Worm (Caenorhabditis elegans) whole organism, late embryonic: ENCODE results near the gene dpy-13.

Source experiments
- C08G9.2 ChIP-seq: sonication (generic microtip); optimal IDR thresholded peaks from 2 replicates; lab custom pipeline; 2016; ENCODE audit warnings: mild to moderate bottlenecking, missing genetic modification characterization, moderate library complexity, missing compliant biosample characterization
- C38D4.7 ChIP-seq: fragments of 200-800 bp; sonication (Bioruptor generic); optimal IDR thresholded peaks from 2 replicates; lab custom pipeline; 2018; ENCODE audit warnings: mild to moderate bottlenecking, missing genetic modification characterization, moderate library complexity, missing compliant biosample characterization
- F13H6.1 ChIP-seq: sonication (generic microtip); optimal IDR thresholded peaks from 2 replicates; lab custom pipeline; 2016; ENCODE audit warnings: missing genetic modification characterization, missing compliant biosample characterization
- K02D7.2 ChIP-seq: sonication (generic microtip); optimal IDR thresholded peaks from 2 replicates; lab custom pipeline; 2017; ENCODE audit warnings: mild to moderate bottlenecking, missing genetic modification characterization, missing compliant biosample characterization
- T23F11.4 ChIP-seq: fragments of 200-800 bp; sonication (Bioruptor generic); optimal IDR thresholded peaks from 2 replicates; lab custom pipeline; 2018; ENCODE audit warnings: mild to moderate bottlenecking, missing genetic modification characterization, missing compliant biosample characterization
- ceh-14 ChIP-seq: sonication (generic microtip); optimal IDR thresholded peaks from 2 replicates; lab custom pipeline; 2016; ENCODE audit warnings: missing genotype, missing genetic modification characterization, missing compliant biosample characterization
- ceh-18 ChIP-seq: sonication (generic microtip); optimal IDR thresholded peaks from 2 replicates; lab custom pipeline; 2016; ENCODE audit warnings: missing genetic modification characterization, missing compliant biosample characterization
- ceh-24 ChIP-seq: sonication (generic microtip); optimal IDR thresholded peaks from 2 replicates; lab custom pipeline; 2016; ENCODE audit warnings: mild to moderate bottlenecking, missing genetic modification characterization, missing compliant biosample characterization
- ceh-30 ChIP-seq: fragments of 150-350 bp; optimal IDR thresholded peaks from 2 replicates; lab custom pipeline; 2014; ENCODE audit warnings: missing biosample characterization, missing genetic modification characterization
- ceh-9 ChIP-seq: sonication (generic microtip); optimal IDR thresholded peaks from 2 replicates; lab custom pipeline; 2016; ENCODE audit warnings: mild to moderate bottlenecking, missing genetic modification characterization, inconsistent platforms, missing compliant biosample characterization
- che-1 ChIP-seq: sonication (generic microtip); optimal IDR thresholded peaks from 2 replicates; lab custom pipeline; 2016; ENCODE audit warnings: mild to moderate bottlenecking, missing genetic modification characterization, missing compliant biosample characterization
- dmd-4 ChIP-seq: sonication (generic microtip); optimal IDR thresholded peaks from 2 replicates; lab custom pipeline; 2016; ENCODE audit warnings: borderline replicate concordance, missing genetic modification characterization, missing compliant biosample characterization
- dve-1 ChIP-seq: sonication (generic microtip); optimal IDR thresholded peaks from 2 replicates; lab custom pipeline; 2017; ENCODE audit warnings: antibody characterized with exemption, mild to moderate bottlenecking, missing genetic modification characterization, missing compliant biosample characterization
- elt-2 ChIP-seq: sonication (generic microtip); optimal IDR thresholded peaks from 2 replicates; lab custom pipeline; 2016; ENCODE audit warnings: missing genetic modification reagents, missing genetic modification characterization, missing compliant biosample characterization
- elt-4 ChIP-seq: sonication (generic microtip); optimal IDR thresholded peaks from 2 replicates; lab custom pipeline; 2016; ENCODE audit warnings: missing genetic modification characterization, missing compliant biosample characterization
- ets-4 ChIP-seq: sonication (generic microtip); optimal IDR thresholded peaks from 2 replicates; lab custom pipeline; 2016; ENCODE audit warnings: missing genetic modification characterization, missing compliant biosample characterization
- eyg-1 ChIP-seq: sonication (generic microtip); optimal IDR thresholded peaks from 2 replicates; lab custom pipeline; 2016; ENCODE audit warnings: missing genotype, missing genetic modification characterization, missing compliant biosample characterization
- fax-1 ChIP-seq: sonication (generic microtip); optimal IDR thresholded peaks from 2 replicates; lab custom pipeline; 2016; ENCODE audit warnings: missing genotype, missing genetic modification characterization, missing compliant biosample characterization
- fkh-10 ChIP-seq: fragments of 150-350 bp; optimal IDR thresholded peaks from 2 replicates; lab custom pipeline; 2014; ENCODE audit warnings: missing biosample characterization, missing genetic modification reagents, missing genetic modification characterization
- hlh-15 ChIP-seq: sonication (generic microtip); optimal IDR thresholded peaks from 2 replicates; lab custom pipeline; 2016; ENCODE audit warnings: missing genetic modification characterization, missing compliant biosample characterization
- lim-6 ChIP-seq: sonication (generic microtip); optimal IDR thresholded peaks from 2 replicates; lab custom pipeline; 2016; ENCODE audit warnings: missing genetic modification characterization, missing compliant biosample characterization
- lin-11 ChIP-seq: fragments of 200-800 bp; sonication (Bioruptor generic); optimal IDR thresholded peaks from 2 replicates; lab custom pipeline; 2018; ENCODE audit warnings: mild to moderate bottlenecking, missing genetic modification characterization, missing compliant biosample characterization
- nfya-1 ChIP-seq: sonication (generic microtip); optimal IDR thresholded peaks from 2 replicates; lab custom pipeline; 2017; ENCODE audit warnings: missing genetic modification characterization, mild to moderate bottlenecking, missing compliant biosample characterization, antibody characterized with exemption, moderate library complexity
- npax-4 ChIP-seq: sonication (generic microtip); optimal IDR thresholded peaks from 2 replicates; lab custom pipeline; 2016; ENCODE audit warnings: missing genetic modification characterization, missing compliant biosample characterization
- pat-9 ChIP-seq: fragments of 200-800 bp; sonication (Bioruptor generic); optimal IDR thresholded peaks from 2 replicates; lab custom pipeline; 2018; ENCODE audit warnings: mild to moderate bottlenecking, missing genetic modification characterization, moderate library complexity, missing compliant biosample characterization
- pqm-1 ChIP-seq: sonication (generic microtip); optimal IDR thresholded peaks from 2 replicates; lab custom pipeline; 2016; ENCODE audit warnings: missing genetic modification characterization, missing compliant biosample characterization
- ref-2 ChIP-seq: sonication (generic microtip); optimal IDR thresholded peaks from 2 replicates; lab custom pipeline; 2016; ENCODE audit warnings: missing genetic modification characterization, missing compliant biosample characterization
- sdc-2 ChIP-seq: sonication (generic microtip); optimal IDR thresholded peaks from 2 replicates; lab custom pipeline; 2016; ENCODE audit warnings: missing genotype, missing genetic modification characterization, missing compliant biosample characterization
- sox-2 ChIP-seq: fragments of 200-800 bp; sonication (Bioruptor generic); IDR thresholded peaks from 2 replicates; pipeline ENCODE4 v1.3.6; 2022; ENCODE audit warnings: missing genetic modification reagents, missing genetic modification characterization, missing compliant biosample characterization
- tbx-2 ChIP-seq: sonication (generic microtip); optimal IDR thresholded peaks from 2 replicates; lab custom pipeline; 2016; ENCODE audit warnings: missing genetic modification characterization, missing compliant biosample characterization
- tbx-7 ChIP-seq: sonication (generic microtip); optimal IDR thresholded peaks from 2 replicates; lab custom pipeline; 2016; ENCODE audit warnings: missing genotype, missing genetic modification characterization, missing compliant biosample characterization
- unc-42 ChIP-seq: sonication (generic microtip); optimal IDR thresholded peaks from 2 replicates; lab custom pipeline; 2016; ENCODE audit warnings: missing genotype, missing genetic modification characterization, missing compliant biosample characterization
- unc-55 ChIP-seq: sonication (generic microtip); optimal IDR thresholded peaks from 2 replicates; lab custom pipeline; 2017; ENCODE audit warnings: missing biosample characterization, missing genetic modification reagents, missing genetic modification characterization
- unc-86 ChIP-seq: sonication (generic microtip); optimal IDR thresholded peaks from 2 replicates; lab custom pipeline; 2016; ENCODE audit warnings: missing genetic modification characterization, missing compliant biosample characterization
- zip-5 ChIP-seq: sonication (generic microtip); optimal IDR thresholded peaks from 2 replicates; lab custom pipeline; 2016; ENCODE audit warnings: missing genetic modification characterization, missing compliant biosample characterization
- ztf-16 ChIP-seq: sonication (generic microtip); optimal IDR thresholded peaks from 2 replicates; lab custom pipeline; 2017; ENCODE audit warnings: missing genetic modification characterization, missing compliant biosample characterization

The dpy-13 gene

ce11 chrIV:4210868-4211267 lies 24.5 kb upstream of the dpy-13 start:
- TF ChIP-seq unc-42 (peak; percentile 11), fkh-10 (GFP tag; lab: Kevin White, UChicago) (no peak)

- TF ChIP-seq elt-2 (tag; lab: Kevin White, UChicago) (peak; percentile 59), unc-55 (GFP tag; lab: Kevin White, UChicago) (no peak), fkh-10 (GFP tag; lab: Kevin White, UChicago) (no peak), unc-86 (no peak), ceh-9 (tag; lab: Kevin White, UChicago) (no peak)
These were observed 22.7 kb upstream of the dpy-13 start for ce11 chrIV:4212733-4213132.

DNA sequence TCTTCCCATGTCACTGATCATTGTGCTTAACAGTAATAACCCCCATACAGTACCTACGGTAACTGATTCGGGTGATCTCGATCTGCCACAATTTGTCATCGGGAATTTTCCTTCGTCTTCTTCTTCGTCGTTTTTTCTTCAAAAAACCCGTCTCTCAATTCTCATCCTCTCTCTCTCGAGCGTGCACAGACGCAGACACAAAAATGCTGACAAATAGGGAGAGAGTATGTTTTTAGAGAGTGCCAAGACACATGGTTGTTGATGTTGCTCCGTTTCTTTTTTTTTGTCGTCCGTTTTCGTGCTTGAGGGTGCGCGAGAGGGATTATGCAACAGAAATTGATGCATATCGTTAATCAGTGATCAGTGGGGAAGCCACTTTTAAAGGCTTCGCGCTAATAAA lies 20.1 kb upstream of the dpy-13 start:
- TF ChIP-seq K02D7.2 (tag; lab: Kevin White, UChicago) = no peak
- no peak for TF ChIP-seq ref-2
- TF ChIP-seq zip-5 (tag; lab: Kevin White, UChicago) = no peak
- no peak for TF ChIP-seq unc-86
- no peak for TF ChIP-seq ceh-30
- TF ChIP-seq nfya-1 (tag; lab: Kevin White, UChicago) = peak; percentile 59
- peak; percentile 63 for TF ChIP-seq dve-1 (tag; lab: Kevin White, UChicago)
- TF ChIP-seq eyg-1 (tag; lab: Kevin White, UChicago) = no peak
- TF ChIP-seq sdc-2 (tag; lab: Kevin White, UChicago) = no peak
- TF ChIP-seq F13H6.1 (tag; lab: Kevin White, UChicago) = no peak
- peak; percentile 22 for TF ChIP-seq ceh-18 (tag; lab: Kevin White, UChicago)
- no peak for TF ChIP-seq fax-1
- TF ChIP-seq unc-42 = peak; percentile 35
- no peak for TF ChIP-seq ceh-24 (tag; lab: Kevin White, UChicago)
- TF ChIP-seq npax-4 = no peak
- no peak for TF ChIP-seq C08G9.2 (tag; lab: Kevin White, UChicago)
- TF ChIP-seq dmd-4 (tag; lab: Kevin White, UChicago) = no peak
- TF ChIP-seq sox-2 (GFP tag; lab: Robert Waterston, UW) = no peak
- peak; percentile 35 for TF ChIP-seq tbx-2 (tag; lab: Kevin White, UChicago)

DNA sequence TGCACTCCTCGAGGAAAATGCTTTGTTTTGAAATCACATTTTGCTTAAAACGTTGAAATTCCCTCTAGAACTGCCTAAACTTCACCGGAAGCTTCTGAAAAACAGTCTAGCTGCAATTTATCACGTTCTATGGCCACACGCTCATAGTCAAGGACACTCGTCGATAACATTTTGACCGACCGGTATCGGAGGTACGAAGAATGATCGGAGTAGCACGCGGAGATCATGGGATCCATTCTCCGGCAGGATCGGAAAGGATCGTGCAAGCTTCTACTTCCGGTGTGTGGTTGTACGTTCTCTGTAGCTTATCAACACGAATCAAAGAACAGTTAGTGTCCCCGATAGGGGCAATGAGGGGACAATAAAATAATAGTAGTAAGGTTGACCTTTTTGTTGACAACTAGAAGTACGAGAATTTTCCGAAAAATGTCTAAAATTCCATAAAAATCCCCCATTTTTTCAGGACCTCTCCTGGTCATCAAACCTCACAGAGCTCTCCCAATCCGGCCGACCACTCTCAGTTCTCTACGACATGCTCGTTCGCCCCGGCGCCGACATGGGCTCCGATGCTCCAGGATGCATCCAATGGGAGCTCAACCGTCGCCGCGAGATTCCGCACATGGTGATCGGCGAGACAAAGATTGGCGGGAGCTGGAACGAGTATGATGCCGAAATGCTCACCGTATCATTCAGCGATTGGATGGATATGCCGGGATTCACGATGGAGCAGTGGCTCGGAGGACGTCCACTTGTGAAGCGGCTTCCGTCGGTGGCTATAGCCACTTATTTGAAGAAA lies 19.1 kb upstream of the dpy-13 start:
- TF ChIP-seq C38D4.7 (GFP tag; lab: Kevin White, UChicago) (no peak), lim-6 (tag; lab: Kevin White, UChicago) (no peak), pqm-1 (tag; lab: Kevin White, UChicago) (no peak), pat-9 (tag; lab: Kevin White, UChicago) (no peak), ceh-9 (tag; lab: Kevin White, UChicago) (no peak), elt-4 (tag; lab: Kevin White, UChicago) (no peak), tbx-7 (tag; lab: Kevin White, UChicago) (no peak), hlh-15 (tag; lab: Kevin White, UChicago) (no peak), ets-4 (tag; lab: Kevin White, UChicago) (no peak), ceh-14 (no peak), che-1 (no peak), lin-11 (no peak), unc-42 (no peak), ztf-16 (tag; lab: Kevin White, UChicago) (no peak), T23F11.4 (no peak), dmd-4 (tag; lab: Kevin White, UChicago) (no peak)
